Worm (Caenorhabditis elegans): Measurements from ENCODE around the gene cld-1.

The cld-1 gene

ce11 chrIV:12899392-12899791 is 36.7 kb downstream of the cld-1 start, which contains the start of gene K08D8.9:
K08D8.9 (plus strand) TSS chrIV:12899692.
- no peak for TF ChIP-seq mep-1 (tag; optimal IDR thresholded peaks at IDR 0.05)
- TF ChIP-seq ztf-11 (tag; optimal IDR thresholded peaks at IDR 0.05): no peak
- no peak for TF ChIP-seq sptf-1 (tag; optimal IDR thresholded peaks at IDR 0.05)
- no peak for TF ChIP-seq drap-1 (GFP tag; optimal IDR thresholded peaks at IDR 0.05)
- no peak for TF ChIP-seq lin-13 (tag; optimal IDR thresholded peaks at IDR 0.05)
- TF ChIP-seq pha-4 (tag; optimal IDR thresholded peaks at IDR 0.05): no peak
- TF ChIP-seq zip-8 (tag; optimal IDR thresholded peaks at IDR 0.05): no peak
- TF ChIP-seq tbx-8 (GFP tag; optimal IDR thresholded peaks at IDR 0.05): no peak
- no peak for TF ChIP-seq lin-32 (GFP tag; optimal IDR thresholded peaks at IDR 0.05)
- no peak for TF ChIP-seq elt-1 (tag; optimal IDR thresholded peaks at IDR 0.05; ENCODE audit: borderline replicate concordance, insufficient read depth)
- no peak for TF ChIP-seq unc-120 (tag; optimal IDR thresholded peaks at IDR 0.05; ENCODE audit: poor library complexity, severe bottlenecking)

- TF ChIP-seq ces-1 (GFP tag; optimal IDR thresholded peaks at IDR 0.05): no peak
- no peak for TF ChIP-seq lin-32 (GFP tag; optimal IDR thresholded peaks at IDR 0.05)
- no peak for TF ChIP-seq elt-3 (tag; optimal IDR thresholded peaks at IDR 0.05)
- no peak for TF ChIP-seq nhr-237 (tag; optimal IDR thresholded peaks at IDR 0.05)
- TF ChIP-seq ham-2 (GFP tag; optimal IDR thresholded peaks at IDR 0.05): no peak
- no peak for TF ChIP-seq zip-8 (tag; optimal IDR thresholded peaks at IDR 0.05)
- no peak for TF ChIP-seq ztf-11 (tag; optimal IDR thresholded peaks at IDR 0.05)
Observed at ce11 chrIV:12898823-12899222, 37.2 kb downstream of the cld-1 start.

ce11 chrIV:12897146-12897545 is 38.9 kb downstream of the cld-1 start:
- TF ChIP-seq lin-32 (GFP tag; optimal IDR thresholded peaks at IDR 0.05): no peak
- no peak for TF ChIP-seq ces-1 (GFP tag; optimal IDR thresholded peaks at IDR 0.05)
- TF ChIP-seq nhr-76 (tag; optimal IDR thresholded peaks at IDR 0.05): no peak
- TF ChIP-seq tbx-8 (GFP tag; optimal IDR thresholded peaks at IDR 0.05): no peak
- TF ChIP-seq drap-1 (GFP tag; optimal IDR thresholded peaks at IDR 0.05): no peak
- no peak for TF ChIP-seq mls-2 (tag; optimal IDR thresholded peaks at IDR 0.05)
- TF ChIP-seq flh-1 (GFP tag; optimal IDR thresholded peaks at IDR 0.05): no peak
- TF ChIP-seq bed-3 (GFP tag; optimal IDR thresholded peaks at IDR 0.05): no peak

ce11 chrIV:12896371-12896882 is 39.6 kb downstream of the cld-1 start, which contains the start of gene K08D8.7:
K08D8.7 (plus strand) TSS chrIV:12896832.
- no peak for TF ChIP-seq nhr-28 (tag; optimal IDR thresholded peaks at IDR 0.05)
- TF ChIP-seq tbx-8 (GFP tag; optimal IDR thresholded peaks at IDR 0.05): no peak
- no peak for TF ChIP-seq lin-32 (GFP tag; optimal IDR thresholded peaks at IDR 0.05)
- TF ChIP-seq sptf-1 (tag; optimal IDR thresholded peaks at IDR 0.05): no peak
- TF ChIP-seq nhr-2 (tag; optimal IDR thresholded peaks at IDR 0.05): no peak
- TF ChIP-seq unc-39 (tag; optimal IDR thresholded peaks at IDR 0.05): no peak
- TF ChIP-seq snpc-4 (tag; optimal IDR thresholded peaks at IDR 0.05): no peak
- TF ChIP-seq drap-1 (GFP tag; optimal IDR thresholded peaks at IDR 0.05): no peak
- no peak for TF ChIP-seq unc-120 (tag; optimal IDR thresholded peaks at IDR 0.05; ENCODE audit: poor library complexity, severe bottlenecking)
- TF ChIP-seq nhr-12 (tag; optimal IDR thresholded peaks at IDR 0.05): no peak
- no peak for TF ChIP-seq unc-62 (GFP tag; optimal IDR thresholded peaks at IDR 0.05)
- TF ChIP-seq bed-3 (GFP tag; optimal IDR thresholded peaks at IDR 0.05): no peak
- TF ChIP-seq pha-4 (tag; optimal IDR thresholded peaks at IDR 0.05): no peak
- TF ChIP-seq hlh-1 (tag; optimal IDR thresholded peaks at IDR 0.05): no peak
- TF ChIP-seq mls-2 (tag; optimal IDR thresholded peaks at IDR 0.05): no peak

ce11 chrIV:12894996-12895395 is 41.1 kb downstream of the cld-1 start, which contains the start of gene K08D8.11:
K08D8.11 (plus strand) TSS chrIV:12895296.
- TF ChIP-seq ces-1 (GFP tag; optimal IDR thresholded peaks at IDR 0.05): no peak
- TF ChIP-seq nhr-28 (tag; optimal IDR thresholded peaks at IDR 0.05): no peak
- TF ChIP-seq ceh-39 (tag; optimal IDR thresholded peaks at IDR 0.05): no peak
- TF ChIP-seq unc-120 (tag; optimal IDR thresholded peaks at IDR 0.05; ENCODE audit: poor library complexity, severe bottlenecking): no peak
- TF ChIP-seq mls-2 (tag; optimal IDR thresholded peaks at IDR 0.05): no peak
- TF ChIP-seq elt-1 (tag; optimal IDR thresholded peaks at IDR 0.05; ENCODE audit: borderline replicate concordance, insufficient read depth): no peak
- no peak for TF ChIP-seq M03D4.4 (tag; optimal IDR thresholded peaks at IDR 0.05)
- no peak for TF ChIP-seq lsy-2 (tag; optimal IDR thresholded peaks at IDR 0.05)
- TF ChIP-seq pha-4 (tag; optimal IDR thresholded peaks at IDR 0.05): no peak
- no peak for TF ChIP-seq sptf-1 (tag; optimal IDR thresholded peaks at IDR 0.05)
- TF ChIP-seq ceh-43 (GFP tag; optimal IDR thresholded peaks at IDR 0.05): no peak
- TF ChIP-seq hlh-1 (tag; optimal IDR thresholded peaks at IDR 0.05): no peak
- TF ChIP-seq drap-1 (GFP tag; optimal IDR thresholded peaks at IDR 0.05): no peak
- TF ChIP-seq zip-8 (tag; optimal IDR thresholded peaks at IDR 0.05): no peak
- no peak for TF ChIP-seq mab-5 (tag; optimal IDR thresholded peaks at IDR 0.05)
- TF ChIP-seq ztf-11 (tag; optimal IDR thresholded peaks at IDR 0.05): no peak
- no peak for TF ChIP-seq tbx-8 (GFP tag; optimal IDR thresholded peaks at IDR 0.05)
- TF ChIP-seq snpc-4 (tag; optimal IDR thresholded peaks at IDR 0.05): no peak
- TF ChIP-seq lin-13 (tag; optimal IDR thresholded peaks at IDR 0.05): no peak
- no peak for TF ChIP-seq nhr-76 (tag; optimal IDR thresholded peaks at IDR 0.05)
